Fruit fly (Drosophila melanogaster): Measurements from ENCODE around the gene miple1.

miple1 gene

dm6 chr3L:299952-300605 is 33.0 kb downstream of the miple1 start:
- no peak for TF ChIP-seq insv (optimal IDR thresholded peaks at IDR 0.05)
- TF ChIP-seq Myc (optimal IDR thresholded peaks at IDR 0.05), result no peak
- TF ChIP-seq h (optimal IDR thresholded peaks at IDR 0.05), result no peak
- no peak for TF ChIP-seq Sin3A (optimal IDR thresholded peaks at IDR 0.05)
- no peak for TF ChIP-seq psq (optimal IDR thresholded peaks at IDR 0.05)
- TF ChIP-seq ttk (optimal IDR thresholded peaks at IDR 0.05), result no peak

dm6 chr3L:311607-312006 is 44.5 kb downstream of the miple1 start:
- TF ChIP-seq Myc (optimal IDR thresholded peaks at IDR 0.05), result no peak
- TF ChIP-seq ttk (optimal IDR thresholded peaks at IDR 0.05), result no peak
- TF ChIP-seq h (optimal IDR thresholded peaks at IDR 0.05), result no peak
- TF ChIP-seq insv (optimal IDR thresholded peaks at IDR 0.05), result no peak
- TF ChIP-seq psq (optimal IDR thresholded peaks at IDR 0.05), result no peak
- TF ChIP-seq Sin3A (optimal IDR thresholded peaks at IDR 0.05), result no peak

DNA sequence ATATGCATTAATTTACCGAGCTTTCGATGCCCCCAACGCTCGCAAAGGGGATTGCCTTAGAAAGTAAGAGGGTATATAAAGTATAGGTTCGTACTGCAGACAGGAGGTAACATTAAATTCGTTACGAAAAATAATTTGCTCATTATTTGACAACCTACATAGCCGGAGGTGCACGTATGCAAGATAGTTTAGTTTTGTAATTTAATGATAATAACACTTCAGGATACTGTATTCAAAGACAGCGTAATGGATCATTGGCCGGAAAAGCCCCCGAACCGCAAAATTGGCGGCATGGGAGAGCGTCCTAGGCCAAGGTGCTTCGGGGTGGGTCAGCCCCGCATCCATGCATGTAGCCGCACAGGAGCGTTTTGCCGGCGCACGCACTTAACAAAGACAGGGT is 45.2 kb downstream of the miple1 start:
- no peak for TF ChIP-seq Sin3A (optimal IDR thresholded peaks at IDR 0.05)
- TF ChIP-seq h (optimal IDR thresholded peaks at IDR 0.05), result no peak
- TF ChIP-seq psq (optimal IDR thresholded peaks at IDR 0.05), result no peak
- TF ChIP-seq Myc (optimal IDR thresholded peaks at IDR 0.05), result no peak
- TF ChIP-seq insv (optimal IDR thresholded peaks at IDR 0.05), result no peak
- no peak for TF ChIP-seq ttk (optimal IDR thresholded peaks at IDR 0.05)

DNA sequence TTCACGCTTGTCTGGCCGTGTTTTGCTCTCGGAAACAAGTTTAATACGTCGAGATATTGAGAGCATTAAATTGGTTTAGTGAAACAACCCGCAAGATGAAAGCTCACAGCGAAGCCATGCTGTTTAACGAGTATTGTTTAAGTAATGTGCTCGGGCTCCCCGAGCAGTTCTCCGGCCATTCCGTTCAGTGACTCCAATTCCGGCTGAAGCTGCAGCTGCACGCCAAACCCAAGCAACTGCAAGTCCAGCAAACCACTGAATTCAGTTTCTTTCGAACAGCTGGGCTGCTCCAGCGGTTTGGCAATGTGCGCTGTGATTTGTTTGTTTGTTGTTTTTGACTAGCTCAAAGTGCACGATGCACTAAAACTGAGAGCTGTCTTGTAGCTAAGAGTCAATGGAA is 48.0 kb downstream of the miple1 start:
- no peak for TF ChIP-seq Myc (optimal IDR thresholded peaks at IDR 0.05)
- TF ChIP-seq ttk (optimal IDR thresholded peaks at IDR 0.05), result no peak
- TF ChIP-seq insv (optimal IDR thresholded peaks at IDR 0.05), result no peak
- TF ChIP-seq h (optimal IDR thresholded peaks at IDR 0.05), result no peak
- no peak for TF ChIP-seq psq (optimal IDR thresholded peaks at IDR 0.05)
- TF ChIP-seq Sin3A (optimal IDR thresholded peaks at IDR 0.05), result no peak

DNA sequence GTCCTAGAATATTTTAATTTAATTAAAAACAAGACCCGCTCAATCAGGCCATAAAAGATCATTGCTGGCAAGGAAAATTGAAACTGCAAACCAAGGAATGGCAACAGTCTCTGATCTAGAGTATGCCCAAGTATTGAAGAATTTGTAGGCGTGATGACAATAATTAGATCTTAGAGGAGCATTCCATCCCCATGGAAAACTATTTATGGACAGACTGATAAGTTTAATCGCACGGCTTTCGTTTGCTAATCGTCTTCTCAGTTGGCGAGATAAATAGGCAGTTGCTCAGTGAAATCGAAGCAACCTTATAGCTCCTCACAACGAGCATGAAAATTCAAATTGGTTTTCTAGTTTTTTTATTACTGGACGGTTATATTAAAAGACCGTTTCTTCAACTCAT is 49.7 kb downstream of the miple1 start, which contains the start of gene ddbt:
Gene ddbt, plus strand, starts transcription at position 301 of the 400 bp plus-strand sequence.
- TF ChIP-seq h (optimal IDR thresholded peaks at IDR 0.05) (no peak), psq (optimal IDR thresholded peaks at IDR 0.05) (no peak), ttk (optimal IDR thresholded peaks at IDR 0.05) (no peak), Myc (optimal IDR thresholded peaks at IDR 0.05) (no peak), Sin3A (optimal IDR thresholded peaks at IDR 0.05) (no peak), insv (optimal IDR thresholded peaks at IDR 0.05) (no peak)

dm6 chr3L:319145-320009 is 52.3 kb downstream of the miple1 start, which contains the start of gene fwd:
TSS of gene fwd (minus strand) at chr3L:319884.
- TF ChIP-seq Myc (optimal IDR thresholded peaks at IDR 0.05) (no peak), h (optimal IDR thresholded peaks at IDR 0.05) (no peak), insv (optimal IDR thresholded peaks at IDR 0.05) (no peak), psq (optimal IDR thresholded peaks at IDR 0.05) (no peak), Sin3A (optimal IDR thresholded peaks at IDR 0.05) (no peak), ttk (optimal IDR thresholded peaks at IDR 0.05) (no peak)

All from Kc167 (cell line).